Fruit fly (Drosophila melanogaster) whole organism, wandering third instar larva: ENCODE measurements around the gene CG33271.
A peak's percentile ranks its signal among the peaks of the same experiment; 100 is the strongest.

ENCODE experiments used
- Abd-B ChIP-seq: fragments of >200 bp; optimal IDR thresholded peaks from 2 replicates; lab custom pipeline; 2017; ENCODE audit warnings: missing biosample characterization, missing genetic modification characterization
- CG32264 ChIP-seq: fragments of 200-800 bp; sonication (Bioruptor generic); optimal IDR thresholded peaks from 2 replicates; lab custom pipeline; 2016; ENCODE audit warnings: missing biosample characterization, missing genetic modification characterization
- CrebA ChIP-seq: fragments of 200-800 bp; sonication (Bioruptor generic); optimal IDR thresholded peaks from 2 replicates; lab custom pipeline; 2016; ENCODE audit warnings: missing biosample characterization, mild to moderate bottlenecking, missing genetic modification characterization, borderline replicate concordance
- Dfd ChIP-seq: fragments of >200 bp; optimal IDR thresholded peaks from 2 replicates; lab custom pipeline; 2017; ENCODE audit warnings: missing biosample characterization, missing genetic modification characterization
- Dif ChIP-seq: fragments of 200-275, 200-300 bp; sonication (Bioruptor generic); optimal IDR thresholded peaks from 2 replicates; lab custom pipeline; 2018; ENCODE audit warnings: missing biosample characterization, missing genetic modification characterization; ENCODE audit not compliant: partially characterized antibody
- GATAd ChIP-seq: sonication (Bioruptor generic); optimal IDR thresholded peaks from 2 replicates; lab custom pipeline; 2016; ENCODE audit warnings: missing biosample characterization, missing genetic modification characterization
- HLH106 ChIP-seq: fragments of 200-800 bp; optimal IDR thresholded peaks from 3 replicates; lab custom pipeline; 2019; ENCODE audit warnings: missing biosample characterization, mild to moderate bottlenecking, missing genetic modification characterization, moderate library complexity
- Hnf4 ChIP-seq: fragments of 200-800 bp; sonication (Bioruptor generic); optimal IDR thresholded peaks from 2 replicates; lab custom pipeline; 2016; ENCODE audit warnings: missing biosample characterization, mild to moderate bottlenecking, missing genetic modification characterization
- OdsH ChIP-seq: fragments of 200-800 bp; sonication (Bioruptor generic); optimal IDR thresholded peaks from 2 replicates; lab custom pipeline; 2016; ENCODE audit warnings: missing biosample characterization, mild to moderate bottlenecking, missing genetic modification characterization
- Rel ChIP-seq, 2 experiments: fragments of 200-800 bp; sonication (Bioruptor generic) in 1 of 2; optimal IDR thresholded peaks; 2 replicates in 1 of 2; 3 replicates in 1 of 2; lab custom pipeline; 2016 to 2019; ENCODE audit warnings: mild to moderate bottlenecking in 2 of 2, missing biosample characterization in 2 of 2, missing genetic modification characterization in 2 of 2, moderate library complexity in 1 of 2
- Sp1 ChIP-seq: fragments of 200-800 bp; sonication (Bioruptor generic); optimal IDR thresholded peaks from 3 replicates; lab custom pipeline; 2019; ENCODE audit warnings: missing biosample characterization, mild to moderate bottlenecking, missing genetic modification characterization, moderate library complexity
- Vsx2 ChIP-seq: fragments of 200-300, 225-300 bp; sonication (Bioruptor generic); optimal IDR thresholded peaks from 2 replicates; lab custom pipeline; 2018; ENCODE audit warnings: missing biosample characterization, missing genetic modification characterization; ENCODE audit not compliant: partially characterized antibody
- br ChIP-seq: fragments of 200-800 bp; sonication (Bioruptor generic); optimal IDR thresholded peaks from 2 replicates; lab custom pipeline; 2016; ENCODE audit warnings: missing biosample characterization, missing genetic modification characterization
- brk ChIP-seq: fragments of 200-800 bp; sonication (Bioruptor generic); optimal IDR thresholded peaks from 2 replicates; lab custom pipeline; 2016; ENCODE audit warnings: missing biosample characterization, mild to moderate bottlenecking, missing genetic modification characterization
- dmrt93B ChIP-seq: fragments of 200-800 bp; sonication (Bioruptor generic); optimal IDR thresholded peaks from 2 replicates; lab custom pipeline; 2018; ENCODE audit warnings: missing biosample characterization, mild to moderate bottlenecking, missing genetic modification characterization
- dsf ChIP-seq: sonication (Bioruptor generic); optimal IDR thresholded peaks from 2 replicates; lab custom pipeline; 2016; ENCODE audit warnings: missing biosample characterization, missing genetic modification characterization, borderline replicate concordance
- ey ChIP-seq: fragments of 200-800 bp; sonication (Bioruptor generic); optimal IDR thresholded peaks from 2 replicates; lab custom pipeline; 2016; ENCODE audit warnings: missing biosample characterization, missing genetic modification characterization
- foxo ChIP-seq, 2 experiments: fragments of 200-800 bp; sonication (Bioruptor generic); optimal IDR thresholded peaks; 2 replicates in 1 of 2; 3 replicates in 1 of 2; lab custom pipeline; 2016 to 2017; ENCODE audit warnings: missing biosample characterization in 2 of 2, missing genetic modification characterization in 2 of 2
- fru ChIP-seq: fragments of 200-800 bp; sonication (Bioruptor generic); optimal IDR thresholded peaks from 3 replicates; lab custom pipeline; 2016; ENCODE audit warnings: missing biosample characterization, mild to moderate bottlenecking, missing genetic modification characterization
- h ChIP-seq: fragments of 200-800 bp; sonication (Bioruptor generic); optimal IDR thresholded peaks from 3 replicates; lab custom pipeline; 2016; ENCODE audit warnings: missing biosample characterization, mild to moderate bottlenecking, missing genetic modification characterization
- jim ChIP-seq: fragments of 175-275, 200-325 bp; sonication (Bioruptor generic); optimal IDR thresholded peaks from 2 replicates; lab custom pipeline; 2016; ENCODE audit warnings: missing biosample characterization, mild to moderate bottlenecking, missing genetic modification characterization
- psq ChIP-seq: fragments of 200-800 bp; sonication (Bioruptor generic); optimal IDR thresholded peaks from 3 replicates; lab custom pipeline; 2017; ENCODE audit warnings: missing biosample characterization, mild to moderate bottlenecking, missing genetic modification characterization, moderate library complexity
- rgr ChIP-seq: fragments of 200-800 bp; sonication (Bioruptor generic); optimal IDR thresholded peaks from 3 replicates; lab custom pipeline; 2016; ENCODE audit warnings: missing biosample characterization, mild to moderate bottlenecking, missing genetic modification characterization
- sv ChIP-seq: fragments of 200-800 bp; sonication (Bioruptor generic); optimal IDR thresholded peaks from 3 replicates; lab custom pipeline; 2016; ENCODE audit warnings: missing biosample characterization, missing genetic modification characterization
- tai ChIP-seq: sonication (Bioruptor generic); optimal IDR thresholded peaks from 2 replicates; lab custom pipeline; 2016; ENCODE audit warnings: missing biosample characterization, missing genetic modification characterization
- usp ChIP-seq: fragments of >200 bp; optimal IDR thresholded peaks from 2 replicates; lab custom pipeline; 2017; ENCODE audit warnings: missing biosample characterization, missing genetic modification characterization

The CG33271 gene

DNA sequence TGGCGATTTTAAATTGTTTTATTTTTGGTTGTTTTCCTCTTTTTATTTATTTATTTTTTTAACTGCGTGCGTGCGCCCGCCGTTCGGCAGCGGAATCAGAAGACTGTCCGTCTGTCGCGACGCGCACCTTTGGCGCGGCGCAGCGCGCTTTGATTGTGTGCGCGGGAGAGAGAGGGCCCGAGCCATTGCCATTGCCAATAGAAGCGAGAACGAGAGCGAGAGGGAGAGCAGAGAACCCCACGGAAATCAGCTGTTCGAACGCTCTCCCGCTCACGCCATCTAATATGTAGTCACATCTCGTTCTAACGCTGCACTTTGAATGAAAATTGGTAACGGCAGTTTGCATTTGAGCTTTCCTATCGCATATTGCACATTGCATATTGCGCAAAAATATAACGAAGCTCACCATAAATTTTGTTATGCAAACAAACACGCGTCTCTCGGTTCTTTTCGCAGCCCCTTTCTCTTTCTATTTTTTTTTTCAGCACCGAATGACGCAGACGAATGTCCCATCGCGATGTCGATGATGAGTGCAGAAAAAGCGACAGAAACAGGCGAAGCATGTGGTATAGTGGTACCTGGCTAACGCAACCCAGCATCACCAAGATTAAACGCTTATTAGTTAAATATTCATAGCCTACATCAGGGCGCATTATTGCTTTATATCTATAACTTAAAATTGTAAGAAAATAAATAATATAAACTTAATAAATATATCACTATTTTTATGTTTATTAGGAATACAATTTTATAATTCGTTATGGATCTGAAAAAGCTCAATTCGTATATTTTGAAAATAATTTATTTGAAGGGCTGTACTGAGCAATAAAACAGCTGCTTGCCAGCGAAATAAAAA, 42.7 kb downstream of the CG33271 start (continued):
- no peak for TF ChIP-seq GATAd (GFP tag; lab: Kevin White, UChicago)
- peak; percentile 50 for TF ChIP-seq Vsx2 (GFP tag; lab: Kevin White, UChicago)
- no peak for TF ChIP-seq CrebA (GFP tag; lab: Kevin White, UChicago)

DNA sequence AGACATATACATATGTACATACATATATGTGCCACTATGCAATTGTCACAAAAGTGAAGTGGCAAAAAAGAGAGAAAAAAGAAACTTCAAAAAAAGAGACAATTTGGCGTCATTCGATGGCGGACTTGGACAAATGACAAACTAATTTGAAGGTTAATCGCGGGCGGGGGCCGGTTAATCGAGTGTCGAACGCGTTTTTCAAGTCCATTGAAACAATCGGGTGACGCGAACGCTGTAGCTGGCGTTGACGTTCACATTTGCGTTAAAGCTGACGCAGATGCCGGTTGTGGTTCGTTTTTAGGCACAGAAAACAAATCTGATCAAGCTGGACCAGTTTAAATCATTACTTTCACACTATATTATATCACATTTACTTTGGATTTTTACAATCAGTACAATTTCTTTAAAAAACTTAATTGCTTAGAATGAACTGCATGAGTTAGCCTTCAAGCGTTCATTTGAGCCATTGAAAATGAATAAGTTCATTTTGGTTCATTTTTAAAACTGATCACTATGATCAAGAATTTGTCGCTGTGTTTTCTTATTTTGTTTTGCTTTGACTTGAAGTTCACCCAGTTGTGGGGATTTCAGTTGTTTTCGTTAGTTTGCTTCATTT, 43.5 kb downstream of the CG33271 start:
- TF ChIP-seq sv (GFP tag; lab: Kevin White, UChicago) (peak; percentile 50), OdsH (GFP tag; lab: Kevin White, UChicago) (peak; percentile 55), foxo (GFP tag; optimal IDR thresholded peaks at IDR 0.05; lab: Kevin White, UChicago) (peak in 1 of 2 experiments; percentile 47), psq (GFP tag; lab: Kevin White, UChicago) (peak; percentile 66), rgr (GFP tag; lab: Kevin White, UChicago) (peak; percentile 19), Hnf4 (GFP tag; lab: Kevin White, UChicago) (peak; percentile 3), usp (GFP tag; lab: Kevin White, UChicago) (no peak), tai (peak; percentile 33), HLH106 (tag; lab: Kevin White, UChicago) (peak; percentile 62), ey (GFP tag; lab: Kevin White, UChicago) (peak; percentile 49), Abd-B (GFP tag; lab: Kevin White, UChicago) (no peak), Sp1 (GFP tag; lab: Kevin White, UChicago) (peak; percentile 54), br (GFP tag; lab: Kevin White, UChicago) (peak; percentile 55), dsf (no peak), Dfd (no peak), fru (peak; percentile 71), dmrt93B (GFP tag; lab: Kevin White, UChicago) (peak; percentile 11)
- TF ChIP-seq, all 38 proteins: peak for 13

DNA sequence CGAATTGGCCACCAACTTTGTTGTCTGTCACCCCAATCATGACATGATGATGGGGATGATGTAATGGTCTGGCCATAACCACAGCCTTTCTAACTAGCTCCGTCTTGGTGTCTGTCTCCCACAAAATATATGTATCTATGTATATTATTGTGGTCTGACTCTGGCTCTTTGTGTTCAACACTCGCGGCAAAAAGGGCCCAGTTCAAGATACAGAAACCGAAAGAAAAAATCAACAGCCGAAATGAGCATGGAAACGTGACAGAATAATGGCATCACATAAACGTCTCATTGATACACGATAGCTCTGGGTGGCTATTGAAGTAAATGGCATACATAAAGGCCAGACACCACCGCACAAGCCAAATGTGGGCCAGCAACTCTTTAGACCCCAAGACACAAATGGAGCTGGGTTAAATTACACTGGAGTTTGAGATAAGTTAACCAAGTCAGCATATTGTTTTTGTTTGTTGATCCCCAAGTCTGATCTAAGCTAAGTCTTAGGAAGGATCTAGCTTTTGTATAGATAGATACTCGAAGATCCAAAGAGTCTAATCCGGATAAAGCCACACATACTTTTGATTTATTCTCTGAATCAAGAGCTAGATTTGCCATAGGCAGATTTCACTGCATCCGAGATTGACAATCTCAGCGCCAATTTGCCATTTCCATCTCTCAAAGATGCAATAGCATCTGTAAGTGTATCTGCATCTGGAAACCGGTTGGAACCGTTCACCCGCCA, 45.1 kb downstream of the CG33271 start:
- TF ChIP-seq brk (no peak), CG32264 (no peak), CrebA (GFP tag; lab: Kevin White, UChicago) (no peak), jim (no peak)

DNA sequence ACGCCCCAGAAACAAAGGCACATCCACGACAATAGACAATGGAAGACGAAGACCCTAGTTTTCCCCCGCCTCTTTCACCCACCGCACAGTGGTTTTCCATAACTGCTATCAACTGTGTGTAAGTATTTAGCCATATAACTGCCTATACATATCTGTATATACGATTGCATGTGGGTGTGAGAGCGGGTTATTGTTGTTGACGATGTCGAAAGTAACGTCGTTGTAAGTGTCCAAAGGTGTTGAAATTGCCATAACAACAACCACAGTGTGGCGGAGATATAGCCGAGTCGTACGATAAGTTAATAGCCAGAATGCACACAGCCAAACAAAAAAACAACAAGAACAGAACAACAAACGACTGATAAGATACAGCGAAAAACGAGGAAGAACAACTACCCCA, 46.0 kb downstream of the CG33271 start:
- TF ChIP-seq Rel (GFP tag; optimal IDR thresholded peaks at IDR 0.05; lab: Kevin White, UChicago), result no peak
- peak; percentile 65 for TF ChIP-seq Rel (tag; optimal IDR thresholded peaks at IDR 0.05; lab: Kevin White, UChicago)
- TF ChIP-seq fru, result peak; percentile 62
- TF ChIP-seq h, result peak; percentile 18
- no peak for TF ChIP-seq Dif (GFP tag; lab: Kevin White, UChicago)
- TF ChIP-seq, all 38 proteins: peak for 3

DNA sequence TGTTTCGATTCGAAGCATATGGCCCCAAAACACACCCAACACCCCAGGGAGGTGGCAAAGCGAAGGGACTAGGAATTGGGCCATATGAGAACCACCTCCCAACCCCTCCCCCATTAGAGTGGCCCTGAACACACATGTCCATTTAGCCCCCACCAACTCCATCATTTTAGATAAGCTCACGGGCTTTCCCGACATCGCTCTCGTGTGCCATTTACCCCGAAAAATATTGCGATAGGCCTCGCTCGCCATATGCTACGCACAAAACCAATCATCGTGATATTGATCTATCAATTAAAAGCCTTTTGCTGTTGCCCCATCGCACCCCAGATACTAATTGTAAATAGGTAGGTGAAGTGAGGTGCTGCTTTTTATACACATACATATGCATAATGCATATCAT, 46.9 kb downstream of the CG33271 start:
- TF ChIP-seq Rel (GFP tag; optimal IDR thresholded peaks at IDR 0.05; lab: Kevin White, UChicago) (no peak), Rel (tag; optimal IDR thresholded peaks at IDR 0.05; lab: Kevin White, UChicago) (peak; percentile 92), psq (GFP tag; lab: Kevin White, UChicago) (no peak)
- TF ChIP-seq, all 38 proteins: peak for 1

DNA sequence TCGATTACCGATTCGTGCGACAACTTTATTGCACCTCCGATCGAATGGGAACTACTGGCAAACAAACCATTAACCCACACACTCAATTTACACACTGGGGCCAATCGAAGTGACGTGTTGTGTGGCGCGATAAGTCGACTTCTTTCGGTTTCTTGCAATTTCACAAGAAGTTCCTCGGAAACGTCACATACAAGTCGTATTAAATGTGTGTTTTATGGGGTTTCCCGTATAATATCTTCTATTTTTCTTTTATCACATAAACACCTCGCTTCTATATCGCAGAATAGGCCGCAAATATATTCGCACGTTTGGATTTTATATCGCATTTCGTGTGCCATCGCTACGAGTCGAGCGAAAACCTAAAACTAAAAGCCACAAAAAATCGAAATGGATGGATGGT, 47.6 kb downstream of the CG33271 start:
- TF ChIP-seq Rel (GFP tag; optimal IDR thresholded peaks at IDR 0.05; lab: Kevin White, UChicago) (no peak), Rel (tag; optimal IDR thresholded peaks at IDR 0.05; lab: Kevin White, UChicago) (peak; percentile 92), GATAd (GFP tag; lab: Kevin White, UChicago) (no peak)
